Worm (Caenorhabditis elegans): ENCODE measurements around the gene F11F1.1.

Gene F11F1.1

DNA sequence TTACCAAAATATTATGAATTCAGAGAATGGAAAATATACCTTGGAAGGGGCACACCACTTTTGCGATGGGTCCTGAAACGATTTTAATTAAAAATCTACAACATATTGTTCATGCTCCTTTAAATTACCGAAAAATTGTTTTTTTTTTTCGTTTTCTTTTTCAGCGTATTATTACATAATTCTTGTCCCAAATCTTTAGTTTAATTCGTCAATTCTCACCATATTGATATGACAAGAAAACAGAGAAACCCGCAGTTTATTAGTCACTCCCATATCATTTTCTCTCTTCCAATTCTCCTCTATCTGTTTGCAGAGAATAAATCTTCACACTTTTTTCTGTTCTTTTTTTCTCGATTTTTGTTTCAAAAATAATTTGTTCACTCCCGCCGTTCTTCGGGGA is at the start of gene F11F1.1:
F11F1.1 (plus strand) TSS at position 301 of the 400 bp plus-strand sequence.
- no peak for TF ChIP-seq flt-1 (GFP tag; IDR thresholded peaks at IDR 0.05)
- TF ChIP-seq klf-2 (GFP tag; conservative IDR thresholded peaks at IDR 0.05), result no peak
- TF ChIP-seq cog-1 (tag; optimal IDR thresholded peaks at IDR 0.05), result no peak
- TF ChIP-seq T22C8.4 (GFP tag; IDR thresholded peaks at IDR 0.05), result no peak
- TF ChIP-seq ztf-29 (GFP tag; IDR thresholded peaks at IDR 0.05), result no peak
- TF ChIP-seq tab-1 (GFP tag; IDR thresholded peaks at IDR 0.05), result no peak
- TF ChIP-seq ref-1 (GFP tag; conservative IDR thresholded peaks at IDR 0.05), result no peak
- TF ChIP-seq med-1 (GFP tag; optimal IDR thresholded peaks at IDR 0.05; ENCODE audit: insufficient read depth), result no peak
- no peak for TF ChIP-seq ztf-23 (GFP tag; IDR thresholded peaks at IDR 0.05)

DNA sequence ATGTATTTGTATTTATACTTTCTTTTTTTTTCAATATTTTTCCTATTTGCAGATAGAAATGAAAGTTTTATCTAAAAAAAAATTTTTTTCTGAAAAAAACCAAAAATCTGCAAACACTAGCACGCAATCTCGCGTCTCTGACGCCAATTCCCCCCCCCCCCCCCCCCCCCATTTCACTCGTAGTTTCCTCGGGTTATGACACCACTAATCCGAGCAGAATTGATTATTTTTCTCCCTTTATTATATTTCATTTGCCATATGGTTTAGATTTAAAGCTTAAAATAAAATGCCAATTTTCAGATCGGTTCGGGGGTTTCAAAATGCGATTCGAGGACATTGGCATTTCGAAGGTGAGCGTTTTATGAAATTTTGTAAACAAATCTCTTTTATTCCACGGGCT is 48.6 kb upstream of the F11F1.1 start, which contains the start of gene mtm-6:
mtm-6 (plus strand) TSS at position 301 of the 400 bp plus-strand sequence.
- TF ChIP-seq ref-1 (GFP tag; conservative IDR thresholded peaks at IDR 0.05) (no peak), T22C8.4 (GFP tag; IDR thresholded peaks at IDR 0.05) (no peak), ztf-23 (GFP tag; IDR thresholded peaks at IDR 0.05) (no peak)

DNA sequence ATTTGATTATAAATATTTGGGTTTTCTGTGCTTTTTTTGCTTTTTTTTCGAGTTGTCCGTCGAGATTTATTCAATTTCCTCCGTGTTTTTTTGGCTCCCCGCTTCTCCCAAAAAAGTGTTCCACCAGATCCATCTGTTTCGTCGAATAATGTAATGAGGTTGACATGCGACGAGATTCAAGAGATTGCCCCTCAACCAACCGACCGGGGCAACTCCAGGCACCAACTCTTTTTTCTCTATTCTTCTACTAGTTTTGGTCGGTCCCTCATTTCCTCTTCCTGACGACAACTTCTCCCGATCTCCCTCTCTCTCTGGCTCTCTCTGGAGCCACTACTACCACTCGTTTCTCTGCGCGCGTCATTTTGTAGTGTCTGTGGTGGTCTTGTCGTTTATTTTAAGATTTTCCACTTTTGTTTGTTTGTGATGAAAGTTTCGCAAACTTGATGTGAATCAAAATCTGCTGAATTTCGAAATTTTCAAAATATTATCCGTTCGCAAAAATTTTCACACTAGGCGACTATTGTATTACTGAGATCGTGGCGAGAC is 47.5 kb upstream of the F11F1.1 start:
- TF ChIP-seq tab-1 (GFP tag; IDR thresholded peaks at IDR 0.05), result no peak
- TF ChIP-seq cog-1 (tag; optimal IDR thresholded peaks at IDR 0.05), result no peak
- TF ChIP-seq ztf-29 (GFP tag; IDR thresholded peaks at IDR 0.05), result no peak
- no peak for TF ChIP-seq med-1 (GFP tag; optimal IDR thresholded peaks at IDR 0.05; ENCODE audit: insufficient read depth)
- no peak for TF ChIP-seq ztf-23 (GFP tag; IDR thresholded peaks at IDR 0.05)
- TF ChIP-seq T22C8.4 (GFP tag; IDR thresholded peaks at IDR 0.05), result no peak
- no peak for TF ChIP-seq flt-1 (GFP tag; IDR thresholded peaks at IDR 0.05)
- no peak for TF ChIP-seq ref-1 (GFP tag; conservative IDR thresholded peaks at IDR 0.05)
- no peak for TF ChIP-seq klf-2 (GFP tag; conservative IDR thresholded peaks at IDR 0.05)

DNA sequence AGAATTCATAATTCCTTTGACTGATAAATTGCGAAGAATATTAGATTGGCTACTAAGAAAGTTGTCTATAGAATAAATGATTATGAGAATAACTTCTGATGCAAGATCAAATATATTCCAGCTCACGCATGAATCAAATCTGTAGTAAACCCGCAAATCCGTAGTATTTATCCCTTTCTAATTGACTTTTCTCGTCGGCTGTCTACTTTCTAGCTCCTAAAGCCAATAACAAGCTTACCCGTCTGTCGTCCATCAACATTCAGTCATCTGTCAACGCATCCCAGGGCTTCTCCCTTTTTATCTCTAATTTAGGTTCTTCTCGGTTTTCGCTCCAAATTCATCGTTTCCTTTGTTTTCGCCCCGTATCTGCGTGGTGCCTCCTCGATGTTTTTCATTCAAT is 46.5 kb upstream of the F11F1.1 start:
- TF ChIP-seq flt-1 (GFP tag; IDR thresholded peaks at IDR 0.05), result no peak

DNA sequence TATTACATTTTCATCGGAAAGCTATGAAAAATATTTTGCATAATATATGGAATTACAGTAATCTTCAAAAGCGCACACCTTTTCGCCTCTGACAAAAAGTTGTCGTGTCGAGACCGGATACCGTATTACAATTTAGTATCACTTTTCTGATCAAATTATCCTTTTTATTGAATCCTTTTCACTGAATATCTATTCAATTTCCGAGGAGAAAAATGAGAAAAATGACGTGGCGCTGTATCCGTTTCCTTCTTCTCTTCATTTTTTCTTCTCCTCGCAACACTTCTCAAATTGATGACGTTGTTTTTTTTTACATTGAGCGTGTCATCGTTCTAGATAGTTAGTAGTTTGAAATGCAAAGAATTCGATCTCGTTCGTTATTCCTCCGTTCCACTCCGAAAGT is 44.4 kb upstream of the F11F1.1 start:
- TF ChIP-seq klf-2 (GFP tag; conservative IDR thresholded peaks at IDR 0.05) (no peak), tab-1 (GFP tag; IDR thresholded peaks at IDR 0.05) (no peak), ref-1 (GFP tag; conservative IDR thresholded peaks at IDR 0.05) (no peak), cog-1 (tag; optimal IDR thresholded peaks at IDR 0.05) (no peak), T22C8.4 (GFP tag; IDR thresholded peaks at IDR 0.05) (no peak), med-1 (GFP tag; optimal IDR thresholded peaks at IDR 0.05; ENCODE audit: insufficient read depth) (no peak), ztf-29 (GFP tag; IDR thresholded peaks at IDR 0.05) (no peak), flt-1 (GFP tag; IDR thresholded peaks at IDR 0.05) (no peak), ztf-23 (GFP tag; IDR thresholded peaks at IDR 0.05) (no peak)

DNA sequence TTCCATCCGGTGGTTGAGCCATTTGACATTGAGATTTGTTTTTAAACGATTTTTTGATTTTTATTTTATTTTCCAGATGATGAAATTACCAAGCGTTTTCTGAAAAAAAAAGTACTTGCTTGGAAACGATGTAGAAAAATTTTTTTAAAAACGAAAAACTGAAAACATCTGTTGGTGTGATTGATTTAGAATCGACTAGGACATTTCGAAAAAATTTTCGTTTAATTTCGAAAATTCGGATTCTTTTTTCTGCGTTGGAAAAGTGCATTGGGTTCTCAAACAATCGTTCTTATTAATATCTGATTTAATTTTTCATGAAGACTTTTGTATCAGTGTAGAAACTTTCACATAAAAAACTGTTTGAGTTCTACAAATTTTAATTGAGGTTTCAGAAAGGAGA is 36.1 kb upstream of the F11F1.1 start, which contains the start of gene F53A2.9:
F53A2.9 (minus strand) TSS at position 101 of the 400 bp plus-strand sequence.
- TF ChIP-seq ztf-23 (GFP tag; IDR thresholded peaks at IDR 0.05), result no peak
- no peak for TF ChIP-seq ref-1 (GFP tag; conservative IDR thresholded peaks at IDR 0.05)
- no peak for TF ChIP-seq cog-1 (tag; optimal IDR thresholded peaks at IDR 0.05)
- no peak for TF ChIP-seq tab-1 (GFP tag; IDR thresholded peaks at IDR 0.05)
- no peak for TF ChIP-seq ztf-29 (GFP tag; IDR thresholded peaks at IDR 0.05)
- no peak for TF ChIP-seq med-1 (GFP tag; optimal IDR thresholded peaks at IDR 0.05; ENCODE audit: insufficient read depth)
- TF ChIP-seq flt-1 (GFP tag; IDR thresholded peaks at IDR 0.05), result no peak
- TF ChIP-seq T22C8.4 (GFP tag; IDR thresholded peaks at IDR 0.05), result no peak
- TF ChIP-seq klf-2 (GFP tag; conservative IDR thresholded peaks at IDR 0.05), result no peak

DNA sequence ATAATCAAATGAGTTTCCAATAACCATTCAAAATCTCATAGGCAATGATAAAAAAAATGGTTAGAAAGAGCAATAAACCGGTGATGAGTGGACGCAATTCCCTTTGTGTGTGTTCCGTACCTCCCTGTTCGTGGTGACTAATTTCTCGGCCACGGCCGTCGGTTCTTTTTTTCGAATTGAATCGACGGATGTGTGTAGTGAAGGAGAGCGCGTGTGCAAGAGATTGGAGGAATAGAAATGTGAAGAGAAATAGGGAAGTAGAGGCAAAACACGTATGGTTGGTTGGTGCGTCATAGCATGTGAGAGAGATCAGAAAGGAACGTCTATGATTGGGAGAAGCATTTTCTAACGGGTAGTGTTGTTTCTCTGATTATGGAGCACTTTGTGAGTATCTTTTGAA is 35.5 kb upstream of the F11F1.1 start:
- TF ChIP-seq flt-1 (GFP tag; IDR thresholded peaks at IDR 0.05) (0 out of 2 replicates have a peak, but pooled peaks have one; percentile 44), T22C8.4 (GFP tag; IDR thresholded peaks at IDR 0.05) (no peak)

DNA sequence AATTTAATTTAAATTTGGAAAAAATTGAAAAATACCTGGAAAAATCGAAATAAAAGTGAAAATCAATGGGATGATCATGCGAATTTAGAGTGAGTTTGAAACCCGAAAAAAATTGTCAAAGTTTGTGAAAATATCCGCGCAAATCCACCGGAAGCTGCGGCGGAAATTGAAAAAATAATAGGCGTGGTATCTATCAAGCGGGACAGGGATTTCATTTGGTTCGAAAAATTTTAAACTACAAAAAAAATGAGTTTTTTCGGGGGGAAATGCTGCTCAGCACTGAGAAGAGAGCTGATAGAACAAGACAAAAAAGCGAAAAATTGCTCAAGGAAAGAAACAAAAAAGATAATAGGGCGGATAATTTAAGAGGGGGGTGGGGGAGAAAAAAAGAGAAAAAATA is 24.4 kb upstream of the F11F1.1 start, which contains the start of gene T03F6.9:
T03F6.9 (minus strand) TSS at position 101 of the 400 bp plus-strand sequence.
- no peak for TF ChIP-seq flt-1 (GFP tag; IDR thresholded peaks at IDR 0.05)
- no peak for TF ChIP-seq T22C8.4 (GFP tag; IDR thresholded peaks at IDR 0.05)
- TF ChIP-seq ztf-29 (GFP tag; IDR thresholded peaks at IDR 0.05), result no peak
- TF ChIP-seq ztf-23 (GFP tag; IDR thresholded peaks at IDR 0.05), result no peak
- no peak for TF ChIP-seq klf-2 (GFP tag; conservative IDR thresholded peaks at IDR 0.05)
- TF ChIP-seq ref-1 (GFP tag; conservative IDR thresholded peaks at IDR 0.05), result no peak
- no peak for TF ChIP-seq tab-1 (GFP tag; IDR thresholded peaks at IDR 0.05)
- no peak for TF ChIP-seq cog-1 (tag; optimal IDR thresholded peaks at IDR 0.05)
- no peak for TF ChIP-seq med-1 (GFP tag; optimal IDR thresholded peaks at IDR 0.05; ENCODE audit: insufficient read depth)

DNA sequence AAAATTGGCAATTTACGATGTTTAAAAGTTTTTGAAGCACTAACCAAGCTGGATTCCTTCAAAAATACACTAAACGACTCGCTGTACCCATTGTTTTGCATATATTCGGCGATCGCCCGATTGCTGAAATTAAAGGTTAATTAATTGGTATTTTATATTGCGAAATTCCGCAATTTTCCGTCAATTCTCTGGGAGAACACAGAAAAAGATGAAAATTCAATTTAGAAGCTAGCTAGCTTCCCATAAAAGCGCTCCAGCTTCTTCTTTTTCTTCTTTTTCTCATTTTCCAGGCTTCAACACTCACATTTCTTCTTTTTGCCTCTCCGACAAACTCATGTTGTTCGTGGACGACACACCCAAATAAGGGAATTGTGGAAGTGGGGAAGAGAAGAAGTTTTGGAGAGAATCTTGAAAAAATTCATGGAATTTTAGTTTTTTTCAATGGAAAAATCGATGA is 19.0 kb upstream of the F11F1.1 start, which contains the start of gene lis-1:
lis-1 (minus strand) TSS at position 407 of the 457 bp plus-strand sequence.
- TF ChIP-seq ztf-29 (GFP tag; IDR thresholded peaks at IDR 0.05) (no peak), med-1 (GFP tag; optimal IDR thresholded peaks at IDR 0.05; ENCODE audit: insufficient read depth) (no peak), klf-2 (GFP tag; conservative IDR thresholded peaks at IDR 0.05) (no peak), ztf-23 (GFP tag; IDR thresholded peaks at IDR 0.05) (no peak), tab-1 (GFP tag; IDR thresholded peaks at IDR 0.05) (no peak), flt-1 (GFP tag; IDR thresholded peaks at IDR 0.05) (no peak), T22C8.4 (GFP tag; IDR thresholded peaks at IDR 0.05) (no peak), ref-1 (GFP tag; conservative IDR thresholded peaks at IDR 0.05) (no peak), cog-1 (tag; optimal IDR thresholded peaks at IDR 0.05) (no peak)

DNA sequence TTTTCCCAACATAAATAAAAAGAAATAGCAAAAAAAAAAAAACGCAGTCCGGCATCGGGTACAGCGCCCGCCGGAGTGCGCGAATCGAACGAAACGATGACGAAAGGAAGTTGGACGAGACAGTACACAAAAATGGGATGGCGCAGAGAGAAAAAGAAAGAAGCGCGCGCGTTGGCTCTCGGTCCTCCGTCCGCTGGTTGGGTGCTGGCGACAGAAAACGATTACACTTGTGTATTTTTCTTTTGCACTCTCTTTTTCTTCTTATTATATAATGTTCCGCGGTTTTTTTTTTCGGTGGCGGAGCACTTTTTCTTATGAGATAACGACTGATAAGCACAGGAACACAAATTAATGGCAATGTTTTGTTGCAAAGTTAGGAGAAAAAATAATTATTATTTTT is 18.1 kb upstream of the F11F1.1 start:
- TF ChIP-seq cog-1 (tag; optimal IDR thresholded peaks at IDR 0.05) (no peak), ztf-29 (GFP tag; IDR thresholded peaks at IDR 0.05) (no peak), tab-1 (GFP tag; IDR thresholded peaks at IDR 0.05) (no peak), ztf-23 (GFP tag; IDR thresholded peaks at IDR 0.05) (no peak), klf-2 (GFP tag; conservative IDR thresholded peaks at IDR 0.05) (no peak), med-1 (GFP tag; optimal IDR thresholded peaks at IDR 0.05; ENCODE audit: insufficient read depth) (no peak), T22C8.4 (GFP tag; IDR thresholded peaks at IDR 0.05) (no peak), ref-1 (GFP tag; conservative IDR thresholded peaks at IDR 0.05) (no peak), flt-1 (GFP tag; IDR thresholded peaks at IDR 0.05) (no peak)
